Fruit fly (Drosophila melanogaster): Measurements from ENCODE around the gene CG15056.

CG15056 gene

DNA sequence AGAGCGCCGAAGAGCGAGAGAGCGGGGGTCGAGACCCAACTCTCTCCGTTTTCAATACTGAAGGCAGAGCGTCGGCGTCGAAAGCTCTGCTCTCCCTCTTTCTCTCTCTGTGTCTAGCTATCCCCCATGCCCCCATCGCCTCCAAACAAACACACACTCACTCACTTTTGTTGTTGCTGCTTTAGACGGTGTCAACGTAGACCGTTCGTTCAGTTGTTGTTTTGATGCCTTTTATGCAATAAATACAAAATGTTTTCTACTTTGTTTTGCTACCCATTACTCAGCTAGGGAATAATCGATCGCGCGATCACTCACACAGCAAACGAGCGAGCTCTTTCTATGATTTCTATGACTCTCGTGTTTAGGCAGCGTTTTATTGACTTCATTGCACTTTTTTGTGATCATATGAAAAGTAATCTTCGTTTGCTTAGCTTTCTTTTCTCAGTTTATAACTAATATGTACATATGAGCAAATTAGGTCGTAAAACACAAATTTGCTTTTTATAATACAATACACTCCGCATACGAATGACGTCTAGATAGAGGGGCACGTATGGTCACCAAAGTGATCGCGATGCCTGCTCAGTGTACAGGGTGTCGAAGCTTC, 10.5 kb upstream of the CG15056 start (continued):
- TF ChIP-seq ab (GFP tag; optimal IDR thresholded peaks at IDR 0.05) (no peak), CG14710 (tag; optimal IDR thresholded peaks at IDR 0.05) (peak; percentile 20), Side (GFP tag; optimal IDR thresholded peaks at IDR 0.05) (no peak), Lhr (GFP tag; optimal IDR thresholded peaks at IDR 0.05) (peak; percentile 2), row (GFP tag; IDR thresholded peaks at IDR 0.05) (peak; percentile 89), Nf-YA (GFP tag; IDR thresholded peaks at IDR 0.05) (no peak), Hr78 (GFP tag; optimal IDR thresholded peaks at IDR 0.05) (no peak), CG2678 (tag; optimal IDR thresholded peaks at IDR 0.05) (peak; percentile 55), fu2 (GFP tag; optimal IDR thresholded peaks at IDR 0.05) (peak; percentile 34), cg (GFP tag; optimal IDR thresholded peaks at IDR 0.05) (peak; percentile 46), CG2120 (GFP tag; optimal IDR thresholded peaks at IDR 0.05) (peak; percentile 74), sisA (GFP tag; IDR thresholded peaks at IDR 0.05) (peak; percentile 29; the same call in 1 of the 2 replicates), pum (GFP tag; optimal IDR thresholded peaks at IDR 0.05) (peak; percentile 40)

DNA sequence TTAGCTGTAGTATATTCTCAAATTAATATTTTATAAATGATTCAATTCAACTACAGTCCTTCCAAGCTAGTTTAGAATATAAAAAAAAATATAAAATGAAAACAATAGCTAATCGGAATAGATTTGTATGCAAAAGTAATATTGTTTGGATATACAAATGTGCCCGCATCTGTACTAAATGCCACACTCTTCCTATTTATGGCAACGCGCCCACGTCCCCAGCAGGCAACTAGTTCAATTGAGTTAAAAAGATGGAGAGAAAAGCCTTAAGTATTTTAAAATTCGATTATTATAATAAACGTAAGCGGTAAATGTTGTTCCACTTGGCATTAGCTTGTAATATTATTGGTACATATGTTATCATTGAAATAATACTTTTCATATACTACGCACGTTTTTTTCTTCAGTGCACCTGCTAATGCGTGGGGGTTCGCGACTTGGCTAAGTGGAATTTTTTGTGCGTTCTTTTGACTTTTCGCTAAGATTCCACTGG, 9.6 kb upstream of the CG15056 start:
- TF ChIP-seq shn (GFP tag; optimal IDR thresholded peaks at IDR 0.05): peak; percentile 2
- no peak for TF ChIP-seq sc (optimal IDR thresholded peaks at IDR 0.05)
- TF ChIP-seq sc (GFP tag; optimal IDR thresholded peaks at IDR 0.05): peak; percentile 71
- TF ChIP-seq gce (GFP tag; IDR thresholded peaks at IDR 0.05): no peak; the same call in 2 of the 3 replicates
- TF ChIP-seq aop (GFP tag; IDR thresholded peaks at IDR 0.05): no peak
- TF ChIP-seq CG13894 (tag; optimal IDR thresholded peaks at IDR 0.05): no peak
- TF ChIP-seq lola (GFP tag; optimal IDR thresholded peaks at IDR 0.05): peak in 1 of 3 experiments; percentile 60
- TF ChIP-seq grau (tag; optimal IDR thresholded peaks at IDR 0.05): peak; percentile 74
- no peak for TF ChIP-seq CG14014 (GFP tag; IDR thresholded peaks at IDR 0.05)
- TF ChIP-seq CG4730 (GFP tag; IDR thresholded peaks at IDR 0.05): peak; percentile 19; the same call in 1 of the 2 replicates
- TF ChIP-seq Lhr (GFP tag; optimal IDR thresholded peaks at IDR 0.05): peak; percentile 14
- 0 out of 2 replicates have a peak, but pooled peaks have one; percentile 17 for TF ChIP-seq seq (GFP tag; IDR thresholded peaks at IDR 0.05)
- 0 out of 2 replicates have a peak, but pooled peaks have one; percentile 11 for TF ChIP-seq CG1024 (GFP tag; IDR thresholded peaks at IDR 0.05)
- peak; percentile 25 for TF ChIP-seq CG5180 (GFP tag; optimal IDR thresholded peaks at IDR 0.05)
- no peak for TF ChIP-seq CG5245 (GFP tag; optimal IDR thresholded peaks at IDR 0.05)
- TF ChIP-seq Med (GFP tag): peak; percentile 88
- TF ChIP-seq ham (GFP tag; IDR thresholded peaks at IDR 0.05): no peak
- TF ChIP-seq Oaz (GFP tag; IDR thresholded peaks at IDR 0.05): 0 out of 2 replicates have a peak, but pooled peaks have one; percentile 20
- peak; percentile 64 for TF ChIP-seq Hr3 (GFP tag; optimal IDR thresholded peaks at IDR 0.05)
- peak; percentile 14 for TF ChIP-seq Deaf1 (tag; optimal IDR thresholded peaks at IDR 0.05)
- TF ChIP-seq CG8924 (tag; optimal IDR thresholded peaks at IDR 0.05): peak; percentile 63
- no peak for TF ChIP-seq z (GFP tag; IDR thresholded peaks at IDR 0.05)
- TF ChIP-seq sisA (GFP tag; IDR thresholded peaks at IDR 0.05): peak; percentile 53; the same call in 1 of the 2 replicates
- no peak for TF ChIP-seq otp (GFP tag; IDR thresholded peaks at IDR 0.05)
- TF ChIP-seq sim (GFP tag; IDR thresholded peaks at IDR 0.05): no peak
- TF ChIP-seq CG13287 (GFP tag; IDR thresholded peaks at IDR 0.05; ENCODE audit: partially characterized antibody): no peak
- peak; percentile 78 for TF ChIP-seq CG10979 (tag; optimal IDR thresholded peaks at IDR 0.05)
- peak; percentile 35 to 50 for TF ChIP-seq dpn (GFP tag; optimal IDR thresholded peaks at IDR 0.05)
- no peak for TF ChIP-seq CG31388 (GFP tag; optimal IDR thresholded peaks at IDR 0.05)
- TF ChIP-seq mam (GFP tag; optimal IDR thresholded peaks at IDR 0.05): peak; percentile 54
- TF ChIP-seq ewg (GFP tag; optimal IDR thresholded peaks at IDR 0.05): peak; percentile 60
- peak; percentile 23; the same call in 1 of the 3 replicates for TF ChIP-seq zfh1 (GFP tag; IDR thresholded peaks at IDR 0.05)
- no peak for TF ChIP-seq mirr (GFP tag; optimal IDR thresholded peaks at IDR 0.05)
- TF ChIP-seq sug (tag; optimal IDR thresholded peaks at IDR 0.05): no peak
- peak; percentile 38; the same call in 1 of the 2 replicates for TF ChIP-seq al (GFP tag; IDR thresholded peaks at IDR 0.05)
- TF ChIP-seq Nf-YC (tag; optimal IDR thresholded peaks at IDR 0.05): no peak
- 0 out of 4 replicates have a peak, but pooled peaks have one; percentile 19 for TF ChIP-seq Gug (GFP tag; IDR thresholded peaks at IDR 0.05)
- peak; percentile 77 for TF ChIP-seq CG4424 (GFP tag; optimal IDR thresholded peaks at IDR 0.05)
